Worm (Caenorhabditis elegans): ENCODE data around the gene C34H4.1.

The C34H4.1 gene

ce11 chrIV:1595802-1596201 is 40.4 kb downstream of the C34H4.1 start, which contains the start of gene npp-8 (continued):
- TF ChIP-seq F10B5.3 (tag; optimal IDR thresholded peaks at IDR 0.05) (peak; percentile 33), php-3 (GFP tag; IDR thresholded peaks at IDR 0.05) (peak; percentile 59), lir-3 (tag; optimal IDR thresholded peaks at IDR 0.05) (no peak), ceh-32 (tag; optimal IDR thresholded peaks at IDR 0.05; ENCODE audit: poor library complexity) (no peak), ceh-44 (GFP tag; IDR thresholded peaks at IDR 0.05) (0 out of 2 replicates have a peak, but pooled peaks have one; percentile 22), zfp-3 (GFP tag; conservative IDR thresholded peaks at IDR 0.05) (peak; percentile 68; the same call in 1 of the 2 replicates), unc-62 (GFP tag; optimal IDR thresholded peaks at IDR 0.05 in 1 of 2) (peak in 1 of 2 experiments; percentile 98), unc-62 (tag; optimal IDR thresholded peaks at IDR 0.05) (no peak), mxl-3 (GFP tag; optimal IDR thresholded peaks at IDR 0.05) (peak; percentile 64), pqm-1 (tag; optimal IDR thresholded peaks at IDR 0.05) (peak; percentile 30), nhr-41 (GFP tag; IDR thresholded peaks at IDR 0.05) (no peak), daf-19 (GFP tag; conservative IDR thresholded peaks at IDR 0.05) (no peak), F44E2.7 (GFP tag; IDR thresholded peaks at IDR 0.05) (no peak), gei-8 (GFP tag; optimal IDR thresholded peaks at IDR 0.05) (peak; percentile 40), jun-1 (tag; optimal IDR thresholded peaks at IDR 0.05) (no peak), T20F7.1 (GFP tag; optimal IDR thresholded peaks at IDR 0.05) (no peak), ctbp-1 (GFP tag; IDR thresholded peaks at IDR 0.05) (peak; percentile 74; the same call in 1 of the 2 replicates), spr-1 (tag; optimal IDR thresholded peaks at IDR 0.05) (peak; percentile 83), dmd-8 (GFP tag; IDR thresholded peaks at IDR 0.05) (no peak), hif-1 (tag; optimal IDR thresholded peaks at IDR 0.05) (peak in 1 of 2 experiments; percentile 85), pha-4 (GFP tag; IDR thresholded peaks at IDR 0.05) (peak; percentile 86), pha-4 (tag; optimal IDR thresholded peaks at IDR 0.05) (no peak), dpl-1 (GFP tag; optimal IDR thresholded peaks at IDR 0.05) (peak; percentile 89), skn-1 (tag; optimal IDR thresholded peaks at IDR 0.05) (no peak)

ce11 chrIV:1597018-1597417 is 41.6 kb downstream of the C34H4.1 start, which contains the start of gene ced-2:
TSS of gene ced-2 (plus strand) at chrIV:1597318.
- no peak for TF ChIP-seq tra-1 (GFP tag; IDR thresholded peaks at IDR 0.05)

ce11 chrIV:1600784-1601183 is 45.4 kb downstream of the C34H4.1 start:
- TF ChIP-seq F44E2.7 (GFP tag; IDR thresholded peaks at IDR 0.05), result no peak
- peak; percentile 59 for TF ChIP-seq aha-1 (tag)
- TF ChIP-seq T20F7.1 (GFP tag; optimal IDR thresholded peaks at IDR 0.05), result no peak
- no peak for TF ChIP-seq ctbp-1 (GFP tag; IDR thresholded peaks at IDR 0.05)

- TF ChIP-seq T20F7.1 (GFP tag; optimal IDR thresholded peaks at IDR 0.05) (no peak), nhr-48 (tag; optimal IDR thresholded peaks at IDR 0.05) (no peak), php-3 (GFP tag; IDR thresholded peaks at IDR 0.05) (no peak), dpl-1 (GFP tag; optimal IDR thresholded peaks at IDR 0.05) (no peak), fos-1 (tag; optimal IDR thresholded peaks at IDR 0.05) (no peak), F26F4.8 (GFP tag; conservative IDR thresholded peaks at IDR 0.05) (no peak), skn-1 (tag; optimal IDR thresholded peaks at IDR 0.05) (no peak), mxl-3 (GFP tag; optimal IDR thresholded peaks at IDR 0.05) (no peak), nhr-10 (tag; optimal IDR thresholded peaks at IDR 0.05) (no peak), daf-8 (GFP tag; IDR thresholded peaks at IDR 0.05) (no peak), ceh-20 (GFP tag; IDR thresholded peaks at IDR 0.05) (no peak), nhr-237 (tag; optimal IDR thresholded peaks at IDR 0.05) (no peak), gei-8 (GFP tag; optimal IDR thresholded peaks at IDR 0.05) (no peak)
Measured at ce11 chrIV:1601357-1601756, 46.0 kb downstream of the C34H4.1 start, which contains the start of gene set-23. TSS of gene set-23 (plus strand) at chrIV:1601657.

- no peak for TF ChIP-seq T26A8.4 (GFP tag; IDR thresholded peaks at IDR 0.05)
- no peak for TF ChIP-seq F10B5.3 (tag; optimal IDR thresholded peaks at IDR 0.05)
- TF ChIP-seq F37D6.2 (tag; optimal IDR thresholded peaks at IDR 0.05), result no peak
- TF ChIP-seq rbr-2 (tag; optimal IDR thresholded peaks at IDR 0.05), result no peak
- no peak for TF ChIP-seq dmd-6 (GFP tag; IDR thresholded peaks at IDR 0.05)
- peak; percentile 87 for TF ChIP-seq ceh-28 (tag; optimal IDR thresholded peaks at IDR 0.05)
- TF ChIP-seq hlh-30 (tag; optimal IDR thresholded peaks at IDR 0.05; ENCODE audit: insufficient read depth), result no peak
- no peak for TF ChIP-seq lin-1 (GFP tag; IDR thresholded peaks at IDR 0.05)
- TF ChIP-seq aha-1 (tag), result peak; percentile 95
Measured at ce11 chrIV:1602936-1603457, 47.6 kb downstream of the C34H4.1 start.
